Worm (Caenorhabditis elegans): Measurements from ENCODE around the gene T23F2.5.

ce11 chrX:5512707-5513106, 4.3 kb downstream of the T23F2.5 start:
- TF ChIP-seq ztf-1 (GFP tag; conservative IDR thresholded peaks at IDR 0.05) (no peak), elt-3 (tag; optimal IDR thresholded peaks at IDR 0.05) (no peak), unc-62 (GFP tag; optimal IDR thresholded peaks at IDR 0.05) (no peak), ceh-82 (tag; optimal IDR thresholded peaks at IDR 0.05) (no peak), nhr-237 (tag; optimal IDR thresholded peaks at IDR 0.05) (no peak), lin-13 (GFP tag; optimal IDR thresholded peaks at IDR 0.05) (no peak), nhr-77 (tag; optimal IDR thresholded peaks at IDR 0.05) (no peak)

Measured in whole organism, L2 larva.